Fruit fly (Drosophila melanogaster) whole organism, embryonic: ENCODE results near the gene CG33111.

Source experiments
- CG10959 ChIP-seq: fragments of 200-800 bp; sonication (Bioruptor generic); IDR thresholded peaks from 2 replicates; pipeline ENCODE4 v1.3.6; 2022; ENCODE audit warnings: missing biosample characterization, missing genetic modification characterization
- CG12219 ChIP-seq: fragments of 200-800 bp; sonication (Bioruptor generic); optimal IDR thresholded peaks from 3 replicates; lab custom pipeline; 2018; ENCODE audit warnings: missing biosample characterization, mild to moderate bottlenecking, missing genetic modification characterization
- CG14667 ChIP-seq: fragments of 200-800 bp; sonication (Bioruptor generic); IDR thresholded peaks from 2 replicates; pipeline ENCODE4 v1.3.6; 2022; ENCODE audit warnings: missing biosample characterization, missing genetic modification characterization
- CG17802 ChIP-seq: fragments of 200-800 bp; sonication (Bioruptor generic); optimal IDR thresholded peaks from 2 replicates; lab custom pipeline; 2018; ENCODE audit warnings: missing biosample characterization, mild to moderate bottlenecking, missing genetic modification characterization, moderate library complexity
- CG2199 ChIP-seq: fragments of 200-800 bp; sonication (Bioruptor generic); IDR thresholded peaks from 3 replicates; pipeline ENCODE4 v1.3.6; 2022; ENCODE audit warnings: missing biosample characterization, missing genetic modification characterization
- CG30403 ChIP-seq: fragments of 200-800 bp; sonication (Bioruptor generic); optimal IDR thresholded peaks from 3 replicates; lab custom pipeline; 2016; ENCODE audit warnings: missing biosample characterization, missing genetic modification characterization
- CG3407 ChIP-seq: fragments of 200-800 bp; sonication (Bioruptor generic); optimal IDR thresholded peaks from 2 replicates; lab custom pipeline; 2018; ENCODE audit warnings: missing biosample characterization, mild to moderate bottlenecking, missing genetic modification characterization
- CG3838 ChIP-seq: fragments of 200-800 bp; sonication (Bioruptor generic); optimal IDR thresholded peaks from 3 replicates; lab custom pipeline; 2016; ENCODE audit warnings: missing biosample characterization, missing genetic modification characterization
- CG3847 ChIP-seq: fragments of 200-800 bp; sonication (Bioruptor generic); IDR thresholded peaks from 2 replicates; pipeline ENCODE4 v1.3.6; 2022; ENCODE audit warnings: missing biosample characterization, missing genetic modification characterization
- CG3995 ChIP-seq: fragments of 200-800 bp; sonication (Bioruptor generic); optimal IDR thresholded peaks from 3 replicates; lab custom pipeline; 2016; ENCODE audit warnings: missing biosample characterization, missing genetic modification characterization
- CG4328 ChIP-seq: fragments of 200-800 bp; sonication (Bioruptor generic); optimal IDR thresholded peaks from 3 replicates; lab custom pipeline; 2017; ENCODE audit warnings: missing biosample characterization, missing genetic modification reagents, missing genetic modification characterization
- CG4424 ChIP-seq: fragments of 200-800 bp; sonication (Bioruptor generic); optimal IDR thresholded peaks from 3 replicates; lab custom pipeline; 2016; ENCODE audit warnings: missing biosample characterization, missing genetic modification characterization
- CG6175 ChIP-seq: fragments of 200-800 bp; sonication (Bioruptor generic); IDR thresholded peaks from 3 replicates; pipeline ENCODE4 v1.3.6; 2022; ENCODE audit warnings: missing biosample characterization, missing genetic modification characterization
- CG6272 ChIP-seq: fragments of 200-800 bp; sonication (Bioruptor generic); IDR thresholded peaks from 2 replicates; pipeline ENCODE4 v1.3.6; 2022; ENCODE audit warnings: missing biosample characterization, missing genetic modification characterization
- CG7271 ChIP-seq: fragments of 200-800 bp; sonication (Bioruptor generic); optimal IDR thresholded peaks from 2 replicates; lab custom pipeline; 2018; ENCODE audit warnings: missing biosample characterization, mild to moderate bottlenecking, missing genetic modification characterization, moderate library complexity
- CG7928 ChIP-seq: fragments of 200-800 bp; sonication (Bioruptor generic); optimal IDR thresholded peaks from 2 replicates; lab custom pipeline; 2017; ENCODE audit warnings: missing biosample characterization, mild to moderate bottlenecking, missing genetic modification characterization
- CG8089 ChIP-seq: fragments of 200-800 bp; sonication (Bioruptor generic); optimal IDR thresholded peaks from 3 replicates; lab custom pipeline; 2016; ENCODE audit warnings: missing biosample characterization, missing genetic modification characterization
- CG8281 ChIP-seq: fragments of 200-800 bp; sonication (Bioruptor generic); optimal IDR thresholded peaks from 2 replicates; lab custom pipeline; 2018; ENCODE audit warnings: missing biosample characterization, mild to moderate bottlenecking, missing genetic modification characterization, moderate library complexity
- CG8359 ChIP-seq: fragments of 200-800 bp; sonication (Bioruptor generic); optimal IDR thresholded peaks from 2 replicates; lab custom pipeline; 2017; ENCODE audit warnings: missing biosample characterization, mild to moderate bottlenecking, missing genetic modification characterization, borderline replicate concordance
- CG9727 ChIP-seq: fragments of 200-800 bp; sonication (Bioruptor generic); optimal IDR thresholded peaks from 3 replicates; lab custom pipeline; 2017; ENCODE audit warnings: missing biosample characterization, mild to moderate bottlenecking, missing genetic modification characterization
- Deaf1 ChIP-seq: fragments of 200-800 bp; optimal IDR thresholded peaks from 3 replicates; lab custom pipeline; 2019; ENCODE audit warnings: missing biosample characterization, mild to moderate bottlenecking, missing genetic modification characterization, moderate library complexity
- Dfd ChIP-seq, 2 experiments: fragments of >200 bp; optimal IDR thresholded peaks; 2 replicates each; lab custom pipeline; 2017; ENCODE audit warnings: missing biosample characterization in 2 of 2, missing genetic modification characterization in 2 of 2
- E2f2 ChIP-seq: fragments of 200-800 bp; sonication (Bioruptor generic); IDR thresholded peaks from 2 replicates; pipeline ENCODE4 v1.3.6; 2022; ENCODE audit warnings: missing biosample characterization, missing genetic modification characterization
- Gsc ChIP-seq: fragments of 200-800 bp; sonication (Bioruptor generic); IDR thresholded peaks from 2 replicates; pipeline ENCODE4 v1.3.6; 2022; ENCODE audit warnings: missing biosample characterization, missing genetic modification characterization
- Myb ChIP-seq: fragments of 200-800 bp; sonication (Bioruptor generic); optimal IDR thresholded peaks from 2 replicates; lab custom pipeline; 2016; ENCODE audit warnings: missing biosample characterization, missing genetic modification characterization
- Optix ChIP-seq: fragments of 200-800 bp; sonication (Bioruptor generic); IDR thresholded peaks from 3 replicates; pipeline ENCODE4 v1.3.6; 2022; ENCODE audit warnings: missing biosample characterization, missing genetic modification characterization
- Sin3A ChIP-seq: fragments of >200 bp; optimal IDR thresholded peaks from 2 replicates; lab custom pipeline; 2018
- Tbp ChIP-seq: fragments of >200 bp; optimal IDR thresholded peaks from 2 replicates; lab custom pipeline; 2018; ENCODE audit warnings: missing biosample characterization, missing genetic modification characterization
- Xrp1 ChIP-seq: fragments of 200-800 bp; sonication (Bioruptor generic); IDR thresholded peaks from 2 replicates; pipeline ENCODE4 v1.3.6; 2022; ENCODE audit warnings: missing biosample characterization, missing genetic modification characterization
- ab ChIP-seq: fragments of 200-800 bp; sonication (Bioruptor generic); optimal IDR thresholded peaks from 2 replicates; lab custom pipeline; 2016; ENCODE audit warnings: missing biosample characterization, missing genetic modification characterization
- amos ChIP-seq: fragments of 200-800 bp; sonication (Bioruptor generic); IDR thresholded peaks from 2 replicates; pipeline ENCODE4 v1.3.6; 2022; ENCODE audit warnings: missing biosample characterization, missing genetic modification characterization; ENCODE audit not compliant: partially characterized antibody
- cad ChIP-seq: fragments of >200 bp; optimal IDR thresholded peaks from 2 replicates; lab custom pipeline; 2017; ENCODE audit warnings: missing biosample characterization, missing genetic modification characterization
- dm ChIP-seq: fragments of 200-800 bp; sonication (Bioruptor generic); optimal IDR thresholded peaks from 3 replicates; lab custom pipeline; 2016; ENCODE audit warnings: missing biosample characterization, missing genetic modification characterization
- esg ChIP-seq: fragments of 200-800 bp; sonication (Bioruptor generic); conservative IDR thresholded peaks from 2 replicates; pipeline ENCODE4 v1.3.6; 2022; ENCODE audit warnings: missing biosample characterization, missing genetic modification characterization
- gfzf ChIP-seq: fragments of 200-800 bp; sonication (Bioruptor generic); optimal IDR thresholded peaks from 2 replicates; lab custom pipeline; 2016; ENCODE audit warnings: missing biosample characterization, mild to moderate bottlenecking, missing genetic modification characterization, moderate library complexity
- grn ChIP-seq: fragments of 200-800 bp; sonication (Bioruptor generic); optimal IDR thresholded peaks from 3 replicates; lab custom pipeline; 2017; ENCODE audit warnings: missing biosample characterization, missing genetic modification characterization
- hkb ChIP-seq, 2 experiments: fragments of 200-800 bp in 1 of 2; fragments of >200 bp in 1 of 2; sonication (Bioruptor generic) in 1 of 2; IDR thresholded peaks in 1 of 2; optimal IDR thresholded peaks in 1 of 2; 2 replicates each; pipeline versions ENCODE4 v1.3.6 to Lab custom; 2017 to 2022; ENCODE audit warnings: missing biosample characterization in 1 of 2, missing genetic modification characterization in 1 of 2
- hth ChIP-seq: fragments of >200 bp; optimal IDR thresholded peaks from 2 replicates; lab custom pipeline; 2017; ENCODE audit warnings: inconsistent platforms
- lab ChIP-seq: fragments of 200-800 bp; sonication (Bioruptor generic); optimal IDR thresholded peaks from 3 replicates; lab custom pipeline; 2017; ENCODE audit warnings: missing biosample characterization, missing genetic modification characterization, mild to moderate bottlenecking, moderate library complexity, missing genetic modification reagents
- lov ChIP-seq, 2 experiments: fragments of 200-800 bp in 1 of 2; fragments of >200 bp in 1 of 2; sonication (Bioruptor generic) in 1 of 2; IDR thresholded peaks in 1 of 2; optimal IDR thresholded peaks in 1 of 2; 2 replicates in 1 of 2; 3 replicates in 1 of 2; pipeline versions ENCODE4 v1.3.6 to Lab custom; 2017 to 2022; ENCODE audit warnings: missing biosample characterization in 1 of 2, missing genetic modification characterization in 1 of 2
- pho ChIP-seq: fragments of 200-800 bp; sonication (Bioruptor generic); optimal IDR thresholded peaks from 2 replicates; lab custom pipeline; 2016; ENCODE audit warnings: missing biosample characterization, missing genetic modification characterization
- pita ChIP-seq: fragments of 200-800 bp; sonication (Bioruptor generic); optimal IDR thresholded peaks from 2 replicates; lab custom pipeline; 2017; ENCODE audit warnings: missing biosample characterization, mild to moderate bottlenecking, missing genetic modification characterization
- run ChIP-seq: fragments of 200-800 bp; sonication (Bioruptor generic); optimal IDR thresholded peaks from 3 replicates; lab custom pipeline; 2018; ENCODE audit warnings: missing biosample characterization, mild to moderate bottlenecking, missing genetic modification characterization
- shn ChIP-seq: fragments of 200-800 bp; sonication (Bioruptor generic); optimal IDR thresholded peaks from 3 replicates; lab custom pipeline; 2016; ENCODE audit warnings: missing biosample characterization, missing genetic modification characterization
- trem ChIP-seq: fragments of 200-800 bp; optimal IDR thresholded peaks from 3 replicates; lab custom pipeline; 2019; ENCODE audit warnings: missing biosample characterization, mild to moderate bottlenecking, missing genetic modification characterization, moderate library complexity
- tup ChIP-seq: fragments of 200-800 bp; sonication (Bioruptor generic); optimal IDR thresholded peaks from 2 replicates; lab custom pipeline; 2016; ENCODE audit warnings: missing biosample characterization, mild to moderate bottlenecking, missing genetic modification characterization, moderate library complexity
- unc-4 ChIP-seq: fragments of 200-800 bp; sonication (Bioruptor generic); IDR thresholded peaks from 2 replicates; pipeline ENCODE4 v1.3.6; 2022; ENCODE audit warnings: missing biosample characterization, missing genetic modification characterization; ENCODE audit not compliant: partially characterized antibody
- wdn ChIP-seq: fragments of 200-800 bp; sonication (Bioruptor generic); IDR thresholded peaks from 2 replicates; pipeline ENCODE4 v1.3.6; 2022; ENCODE audit warnings: missing biosample characterization, missing genetic modification characterization
- wor ChIP-seq: fragments of 200-800 bp; sonication (Bioruptor generic); IDR thresholded peaks from 2 replicates; pipeline ENCODE4 v1.3.6; 2022; ENCODE audit warnings: missing biosample characterization, missing genetic modification characterization
- zfh2 ChIP-seq: fragments of 200-800 bp; sonication (Bioruptor generic); optimal IDR thresholded peaks from 2 replicates; lab custom pipeline; 2016; ENCODE audit warnings: missing biosample characterization, missing genetic modification characterization

The CG33111 gene

dm6 chr3R:23757912-23758607 lies 61.0 kb downstream of the CG33111 start, which contains the start of the genes PTPMT1 and Hrd3 (continued):
- TF ChIP-seq CG9727 (GFP tag; lab: Kevin White, UChicago) (peak; percentile 100), CG7928 (GFP tag; lab: Kevin White, UChicago) (peak; percentile 82), wdn (GFP tag; lab: Robert Waterston, UW) (peak; percentile 89), Gsc (GFP tag; lab: Robert Waterston, UW) (peak; percentile 90), ab (GFP tag; lab: Kevin White, UChicago) (peak; percentile 95), CG3847 (GFP tag; lab: Robert Waterston, UW) (peak; percentile 98), hth (lab: Kevin White, UChicago) (no peak), lov (optimal IDR thresholded peaks at IDR 0.05; lab: Kevin White, UChicago) (no peak), lov (GFP tag; IDR thresholded peaks at IDR 0.05; lab: Robert Waterston, UW) (peak; percentile 87), unc-4 (GFP tag; lab: Robert Waterston, UW) (no peak), dm (GFP tag; lab: Kevin White, UChicago) (peak; percentile 92), lab (GFP tag; lab: Kevin White, UChicago) (peak; percentile 98), zfh2 (GFP tag; lab: Kevin White, UChicago) (peak; percentile 99), CG12219 (GFP tag; lab: Kevin White, UChicago) (peak; percentile 94), cad (GFP tag; lab: Kevin White, UChicago) (no peak), pho (GFP tag; lab: Kevin White, UChicago) (peak; percentile 98), CG4328 (GFP tag; lab: Kevin White, UChicago) (peak; percentile 99), CG2199 (GFP tag; lab: Robert Waterston, UW) (peak; percentile 78; the same call in 1 of the 3 replicates), CG3407 (GFP tag; lab: Kevin White, UChicago) (peak; percentile 97), tup (GFP tag; lab: Kevin White, UChicago) (peak; percentile 95), gfzf (GFP tag; lab: Kevin White, UChicago) (peak; percentile 32), CG6272 (GFP tag; lab: Robert Waterston, UW) (peak; percentile 95), E2f2 (GFP tag; lab: Robert Waterston, UW) (peak; percentile 79), Myb (GFP tag; lab: Kevin White, UChicago) (peak; percentile 88), pita (GFP tag; lab: Kevin White, UChicago) (no peak), Dfd (GFP tag; optimal IDR thresholded peaks at IDR 0.05; lab: Kevin White, UChicago) (peak in 1 of 2 experiments; percentile 95), CG6175 (GFP tag; lab: Robert Waterston, UW) (peak; percentile 87), Sin3A (peak; percentile 69), Xrp1 (GFP tag; lab: Robert Waterston, UW) (peak; percentile 97), run (tag; lab: Kevin White, UChicago) (peak; percentile 95), hkb (optimal IDR thresholded peaks at IDR 0.05; lab: Kevin White, UChicago) (peak; percentile 69), hkb (GFP tag; IDR thresholded peaks at IDR 0.05; lab: Robert Waterston, UW) (peak; percentile 96), esg (GFP tag; lab: Robert Waterston, UW) (peak; percentile 96), CG8359 (GFP tag; lab: Kevin White, UChicago) (peak; percentile 93), Tbp (GFP tag; lab: Kevin White, UChicago) (no peak), CG10959 (peak; percentile 92), Deaf1 (tag; lab: Kevin White, UChicago) (peak; percentile 86), grn (GFP tag; lab: Kevin White, UChicago) (peak; percentile 83), CG30403 (peak; percentile 100), CG4424 (GFP tag; lab: Kevin White, UChicago) (peak; percentile 99), CG3838 (GFP tag; lab: Kevin White, UChicago) (peak; percentile 97), amos (GFP tag; lab: Robert Waterston, UW) (peak; percentile 27; the same call in 1 of the 2 replicates), CG8089 (peak; percentile 94), CG3995 (GFP tag; lab: Kevin White, UChicago) (peak; percentile 81), Optix (peak; percentile 91), shn (GFP tag; lab: Kevin White, UChicago) (peak; percentile 97), CG14667 (GFP tag; lab: Robert Waterston, UW) (peak; percentile 93), CG7271 (tag; lab: Kevin White, UChicago) (peak; percentile 91), CG17802 (peak; percentile 83), CG8281 (tag; lab: Kevin White, UChicago) (peak; percentile 93), trem (peak; percentile 95), wor (GFP tag; lab: Robert Waterston, UW) (peak; percentile 94)
